Worm (Caenorhabditis elegans) whole organism, L4 larva: Measurements from ENCODE around the gene mrpl-11.

Experiments used
- F10B5.3 ChIP-seq: sonication (generic microtip); optimal IDR thresholded peaks from 2 replicates; lab custom pipeline; 2016; ENCODE audit warnings: mild to moderate bottlenecking, missing genetic modification characterization, missing compliant biosample characterization
- F44E2.7 ChIP-seq: fragments of 200-800 bp; sonication (Bioruptor generic); IDR thresholded peaks from 2 replicates; pipeline ENCODE4 v2.1.2; 2022; ENCODE audit warnings: missing genetic modification characterization, missing compliant biosample characterization
- R02D3.7 ChIP-seq: fragments of 150-350 bp; sonication (generic microtip); optimal IDR thresholded peaks from 3 replicates; lab custom pipeline; 2014; ENCODE audit warnings: missing biosample characterization, missing genetic modification characterization
- T20F7.1 ChIP-seq: fragments of 200-800 bp; sonication (Bioruptor generic); optimal IDR thresholded peaks from 2 replicates; lab custom pipeline; 2018; ENCODE audit warnings: mild to moderate bottlenecking, missing genetic modification characterization, missing compliant biosample characterization
- Y48G9A.11 ChIP-seq: fragments of 200-800 bp; sonication (Bioruptor generic); IDR thresholded peaks from 2 replicates; pipeline ENCODE4 v1.3.6; 2022; ENCODE audit warnings: missing genetic modification reagents, missing genetic modification characterization, missing compliant biosample characterization
- Y5F2A.4 ChIP-seq: fragments of 200-800 bp; sonication (Bioruptor generic); optimal IDR thresholded peaks from 2 replicates; lab custom pipeline; 2018; ENCODE audit warnings: mild to moderate bottlenecking, missing genetic modification characterization, missing compliant biosample characterization
- Y75B8A.6 ChIP-seq: fragments of 200-800 bp; sonication (Bioruptor generic); IDR thresholded peaks from 2 replicates; pipeline ENCODE4 v1.3.6; 2022; ENCODE audit warnings: missing genetic modification reagents, missing genetic modification characterization, missing compliant biosample characterization
- ZK546.5 ChIP-seq, 2 experiments: sonication (generic microtip); optimal IDR thresholded peaks; 2 replicates each; lab custom pipeline; 2017; ENCODE audit warnings: missing biosample characterization in 2 of 2, missing genetic modification characterization in 2 of 2
- ama-1 ChIP-seq: fragments of 150-350 bp; optimal IDR thresholded peaks from 2 replicates; lab custom pipeline; 2014; ENCODE audit warnings: inconsistent platforms, mixed read lengths
- arid-1 ChIP-seq: fragments of 200-800 bp; sonication (Bioruptor generic); conservative IDR thresholded peaks from 2 replicates; pipeline ENCODE4 v1.3.6; 2022; ENCODE audit warnings: missing genetic modification reagents, missing genetic modification characterization, missing compliant biosample characterization
- attf-4 ChIP-seq: sonication (generic microtip); optimal IDR thresholded peaks from 3 replicates; lab custom pipeline; 2017; ENCODE audit warnings: missing biosample characterization, missing genetic modification characterization
- ceh-20 ChIP-seq: fragments of 200-800 bp; sonication (Bioruptor generic); IDR thresholded peaks from 2 replicates; pipeline ENCODE4 v1.3.6; 2022; ENCODE audit warnings: missing genetic modification reagents, missing genetic modification characterization, missing compliant biosample characterization
- ceh-28 ChIP-seq: fragments of 150-350 bp; optimal IDR thresholded peaks from 2 replicates; lab custom pipeline; 2014; ENCODE audit warnings: missing biosample characterization, missing genetic modification reagents, missing genetic modification characterization
- ceh-32 ChIP-seq: sonication (generic microtip); optimal IDR thresholded peaks from 2 replicates; lab custom pipeline; 2016; ENCODE audit warnings: mild to moderate bottlenecking, missing genetic modification characterization, missing compliant biosample characterization; ENCODE audit not compliant: poor library complexity
- ceh-44 ChIP-seq: fragments of 200-800 bp; sonication (Bioruptor generic); IDR thresholded peaks from 2 replicates; pipeline ENCODE4 v1.3.6; 2022; ENCODE audit warnings: missing genetic modification reagents, missing genetic modification characterization, missing compliant biosample characterization
- ceh-82 ChIP-seq: sonication (generic microtip); optimal IDR thresholded peaks from 2 replicates; lab custom pipeline; 2017; ENCODE audit warnings: missing biosample characterization, missing genetic modification characterization
- ces-1 ChIP-seq: fragments of 150-350 bp; sonication (generic microtip); optimal IDR thresholded peaks from 4 replicates; lab custom pipeline; 2014; ENCODE audit warnings: missing biosample characterization, missing genetic modification reagents, missing genetic modification characterization
- cey-2 ChIP-seq: sonication (generic microtip); optimal IDR thresholded peaks from 3 replicates; lab custom pipeline; 2017; ENCODE audit warnings: missing genetic modification characterization, mild to moderate bottlenecking, missing compliant biosample characterization, antibody characterized with exemption, borderline replicate concordance; ENCODE audit not compliant: insufficient read depth
- daf-12 ChIP-seq: fragments of 150-350 bp; optimal IDR thresholded peaks from 2 replicates; lab custom pipeline; 2014; ENCODE audit warnings: missing biosample characterization, missing genetic modification reagents, missing genetic modification characterization
- daf-16 ChIP-seq, 3 experiments: sonication (generic microtip); optimal IDR thresholded peaks; 2 replicates each; lab custom pipeline; 2016 to 2017; ENCODE audit warnings: missing genetic modification characterization in 3 of 3, missing genetic modification reagents in 3 of 3, mild to moderate bottlenecking in 2 of 3, missing compliant biosample characterization in 2 of 3, missing biosample characterization in 1 of 3, moderate library complexity in 1 of 3
- daf-19 ChIP-seq: fragments of 200-800 bp; sonication (Bioruptor generic); conservative IDR thresholded peaks from 2 replicates; pipeline ENCODE4 v1.3.6; 2022; ENCODE audit warnings: missing genetic modification characterization, missing compliant biosample characterization
- dmd-6 ChIP-seq: fragments of 200-800 bp; sonication (Bioruptor generic); IDR thresholded peaks from 2 replicates; pipeline ENCODE4 v1.3.6; 2022; ENCODE audit warnings: missing genetic modification reagents, missing genetic modification characterization, missing compliant biosample characterization
- dpl-1 ChIP-seq: fragments of 150-350 bp; optimal IDR thresholded peaks from 2 replicates; lab custom pipeline; 2014; ENCODE audit warnings: missing biosample characterization, missing genetic modification reagents, missing genetic modification characterization
- dve-1 ChIP-seq: sonication (generic microtip); optimal IDR thresholded peaks from 2 replicates; lab custom pipeline; 2017; ENCODE audit warnings: antibody characterized with exemption, mild to moderate bottlenecking, missing genetic modification characterization, missing compliant biosample characterization; ENCODE audit not compliant: insufficient read depth
- egl-43 ChIP-seq: fragments of 200-800 bp; sonication (Bioruptor generic); IDR thresholded peaks from 2 replicates; pipeline ENCODE4 v1.3.6; 2022; ENCODE audit warnings: missing genetic modification reagents, missing genetic modification characterization, missing compliant biosample characterization
- fkh-10 ChIP-seq: fragments of 150-350 bp; optimal IDR thresholded peaks from 2 replicates; lab custom pipeline; 2014; ENCODE audit warnings: missing biosample characterization, missing genetic modification reagents, missing genetic modification characterization
- hlh-11 ChIP-seq: fragments of 200-800 bp; sonication (Bioruptor generic); optimal IDR thresholded peaks from 2 replicates; lab custom pipeline; 2018; ENCODE audit warnings: mild to moderate bottlenecking, missing genetic modification characterization, missing compliant biosample characterization
- hlh-30 ChIP-seq: sonication (generic microtip); optimal IDR thresholded peaks from 2 replicates; lab custom pipeline; 2017; ENCODE audit warnings: antibody characterized with exemption, mild to moderate bottlenecking, missing genetic modification characterization, missing compliant biosample characterization; ENCODE audit not compliant: insufficient read depth
- hmg-1.1 ChIP-seq: fragments of 200-800 bp; sonication (Bioruptor generic); IDR thresholded peaks from 2 replicates; pipeline ENCODE4 v1.3.6; 2022; ENCODE audit warnings: missing genetic modification reagents, missing genetic modification characterization, missing compliant biosample characterization
- lin-1 ChIP-seq: fragments of 200-800 bp; sonication (Bioruptor generic); IDR thresholded peaks from 2 replicates; pipeline ENCODE4 v1.3.6; 2022; ENCODE audit warnings: missing genetic modification reagents, missing genetic modification characterization, missing compliant biosample characterization
- lin-38 ChIP-seq: fragments of 200-800 bp; sonication (Bioruptor generic); IDR thresholded peaks from 2 replicates; pipeline ENCODE4 v1.3.6; 2022; ENCODE audit warnings: missing genetic modification reagents, missing genetic modification characterization, missing compliant biosample characterization
- lir-3 ChIP-seq: sonication (generic microtip); optimal IDR thresholded peaks from 2 replicates; lab custom pipeline; 2016; ENCODE audit warnings: mild to moderate bottlenecking, missing genetic modification characterization, missing compliant biosample characterization
- lsy-2 ChIP-seq, 2 experiments: fragments of 150-350 bp in 1 of 2; sonication (generic microtip) in 1 of 2; optimal IDR thresholded peaks; 2 replicates each; lab custom pipeline; 2014 to 2017; ENCODE audit warnings: missing biosample characterization in 2 of 2, missing genetic modification characterization in 2 of 2
- mdl-1 ChIP-seq, 2 experiments: fragments of 150-350 bp in 1 of 2; sonication (generic microtip) in 1 of 2; optimal IDR thresholded peaks; 2 replicates each; lab custom pipeline; 2014 to 2017; ENCODE audit warnings: missing biosample characterization in 2 of 2, missing genetic modification characterization in 2 of 2
- mes-2 ChIP-seq: sonication (generic microtip); optimal IDR thresholded peaks from 2 replicates; lab custom pipeline; 2016; ENCODE audit warnings: missing genotype, mild to moderate bottlenecking, missing genetic modification characterization, missing compliant biosample characterization; ENCODE audit not compliant: poor library complexity, severe bottlenecking
- nhr-10 ChIP-seq: fragments of 150-350 bp; optimal IDR thresholded peaks from 2 replicates; lab custom pipeline; 2014; ENCODE audit warnings: missing biosample characterization, missing genetic modification characterization
- nhr-25 ChIP-seq: sonication (generic microtip); optimal IDR thresholded peaks from 2 replicates; lab custom pipeline; 2017; ENCODE audit warnings: missing genetic modification characterization, mild to moderate bottlenecking, missing compliant biosample characterization, antibody characterized with exemption, moderate library complexity, borderline replicate concordance; ENCODE audit not compliant: insufficient read depth
- nhr-28 ChIP-seq: fragments of 150-350 bp; optimal IDR thresholded peaks from 2 replicates; lab custom pipeline; 2014; ENCODE audit warnings: missing biosample characterization, missing genetic modification characterization
- nhr-41 ChIP-seq: fragments of 200-800 bp; sonication (Bioruptor generic); IDR thresholded peaks from 2 replicates; pipeline ENCODE4 v1.3.6; 2022; ENCODE audit warnings: missing genetic modification reagents, missing genetic modification characterization, missing compliant biosample characterization
- nhr-42 ChIP-seq: fragments of 200-800 bp; sonication (Bioruptor generic); IDR thresholded peaks from 2 replicates; pipeline ENCODE4 v1.3.6; 2022; ENCODE audit warnings: missing genetic modification characterization, missing compliant biosample characterization
- php-3 ChIP-seq: fragments of 200-800 bp; sonication (Bioruptor generic); IDR thresholded peaks from 2 replicates; pipeline ENCODE4 v1.3.6; 2022; ENCODE audit warnings: missing genetic modification reagents, missing genetic modification characterization, missing compliant biosample characterization
- pqm-1 ChIP-seq: sonication (generic microtip); optimal IDR thresholded peaks from 2 replicates; lab custom pipeline; 2017; ENCODE audit warnings: missing biosample characterization, missing genetic modification characterization
- rbr-2 ChIP-seq: sonication (generic microtip); optimal IDR thresholded peaks from 2 replicates; lab custom pipeline; 2016; ENCODE audit warnings: missing genotype, missing genetic modification characterization, missing compliant biosample characterization
- snpc-4 ChIP-seq: fragments of 150-350 bp; optimal IDR thresholded peaks from 2 replicates; lab custom pipeline; 2014; ENCODE audit warnings: missing biosample characterization, missing genetic modification characterization
- tra-1 ChIP-seq: fragments of 200-800 bp; sonication (Bioruptor generic); IDR thresholded peaks from 2 replicates; pipeline ENCODE4 v1.3.6; 2022; ENCODE audit warnings: missing genetic modification reagents, missing genetic modification characterization, missing compliant biosample characterization
- unc-39 ChIP-seq: sonication (generic microtip); optimal IDR thresholded peaks from 2 replicates; lab custom pipeline; 2017; ENCODE audit warnings: missing biosample characterization, missing genetic modification characterization
- unc-62 ChIP-seq, 3 experiments: fragments of 150-350 bp in 1 of 3; sonication (generic microtip); optimal IDR thresholded peaks in 2 of 3; peaks in 1 of 3; 1 replicate in 1 of 3; 2 replicates in 2 of 3; lab custom pipeline; 2014 to 2017; ENCODE audit warnings: missing biosample characterization in 3 of 3, missing genetic modification characterization in 3 of 3, missing genetic modification reagents in 3 of 3, missing genotype in 1 of 3
- zag-1 ChIP-seq: fragments of 150-350 bp; optimal IDR thresholded peaks from 2 replicates; lab custom pipeline; 2014; ENCODE audit warnings: missing biosample characterization, missing genetic modification characterization
- zfp-2 ChIP-seq: sonication (generic microtip); optimal IDR thresholded peaks from 2 replicates; lab custom pipeline; 2016; ENCODE audit warnings: mild to moderate bottlenecking, missing genetic modification characterization, missing compliant biosample characterization

The mrpl-11 gene

DNA sequence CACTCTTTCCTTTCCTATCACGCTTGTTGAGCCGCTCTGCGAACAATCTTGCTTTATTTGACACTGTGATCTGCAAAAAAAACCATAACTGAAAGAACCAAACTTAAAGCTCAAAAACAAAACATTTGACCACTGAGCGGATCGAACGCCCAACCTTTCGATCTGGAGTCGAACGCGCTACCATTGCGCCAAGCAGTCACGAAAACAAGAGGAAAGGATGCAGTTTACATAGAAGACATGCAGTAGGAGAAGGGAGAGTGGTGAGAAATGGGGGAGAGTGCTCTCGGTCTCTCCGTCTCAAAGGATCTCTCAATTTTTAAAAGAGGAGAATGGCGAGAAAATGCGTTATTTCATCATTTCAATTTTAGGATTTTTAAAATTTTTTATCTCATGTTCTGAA, 39.1 kb upstream of the mrpl-11 start:
- peak; percentile 58 for TF ChIP-seq dve-1 (tag; lab: Kevin White, UChicago)
- no peak for TF ChIP-seq ces-1 (GFP tag; lab: Kevin White, UChicago)
- peak; percentile 90 for TF ChIP-seq arid-1
- peak; percentile 63 for TF ChIP-seq nhr-28 (tag; lab: Kevin White, UChicago)
- peak; percentile 72 for TF ChIP-seq daf-19 (GFP tag; lab: Robert Waterston, UW)
- TF ChIP-seq mdl-1 (tag; optimal IDR thresholded peaks at IDR 0.05; lab: Kevin White, UChicago): no peak
- peak; percentile 82 for TF ChIP-seq mes-2 (tag; lab: Kevin White, UChicago)
- peak; percentile 36 to 68 for TF ChIP-seq lsy-2 (tag; optimal IDR thresholded peaks at IDR 0.05; lab: Kevin White, UChicago)
- TF ChIP-seq ceh-32 (tag; lab: Kevin White, UChicago): no peak
- TF ChIP-seq F10B5.3 (tag; lab: Kevin White, UChicago): peak; percentile 3
- TF ChIP-seq hlh-30: peak; percentile 72
- peak; percentile 21 for TF ChIP-seq ama-1 (lab: Kevin White, UChicago)
- no peak for TF ChIP-seq unc-39 (tag; lab: Kevin White, UChicago)
- peak; percentile 41 for TF ChIP-seq Y5F2A.4 (GFP tag; lab: Kevin White, UChicago)
- TF ChIP-seq F44E2.7: peak; percentile 74; the same call in 1 of the 2 replicates
- TF ChIP-seq Y48G9A.11 (GFP tag; lab: Robert Waterston, UW): peak; percentile 81
- TF ChIP-seq php-3 (GFP tag; lab: Robert Waterston, UW): peak; percentile 72
- peak; percentile 87 for TF ChIP-seq nhr-42
- peak; percentile 73 for TF ChIP-seq T20F7.1
- peak; percentile 75 for TF ChIP-seq lir-3 (tag; lab: Kevin White, UChicago)
- TF ChIP-seq hlh-11 (tag; lab: Kevin White, UChicago): peak; percentile 46
- TF ChIP-seq cey-2 (tag; lab: Kevin White, UChicago): no peak
- TF ChIP-seq attf-4 (tag; lab: Kevin White, UChicago): no peak
- TF ChIP-seq rbr-2: peak; percentile 72
- peak; percentile 88 for TF ChIP-seq Y75B8A.6 (GFP tag; lab: Robert Waterston, UW)
- peak; percentile 87 for TF ChIP-seq nhr-41
- TF ChIP-seq daf-12 (tag; lab: Kevin White, UChicago): no peak
- TF ChIP-seq ceh-20 (GFP tag; lab: Robert Waterston, UW): peak; percentile 85
- no peak for TF ChIP-seq R02D3.7 (tag; lab: Kevin White, UChicago)
- TF ChIP-seq tra-1 (GFP tag; lab: Robert Waterston, UW): peak; percentile 87
- peak; percentile 53 for TF ChIP-seq dpl-1 (GFP tag; lab: Kevin White, UChicago)
- TF ChIP-seq zag-1 (tag; lab: Kevin White, UChicago): no peak
- TF ChIP-seq unc-62 (GFP tag; optimal IDR thresholded peaks at IDR 0.05 in 1 of 2; lab: Kevin White, UChicago): peak in 1 of 2 experiments; percentile 93
- no peak for TF ChIP-seq unc-62 (tag; optimal IDR thresholded peaks at IDR 0.05; lab: Kevin White, UChicago)
- peak; percentile 0 for TF ChIP-seq fkh-10
- no peak for TF ChIP-seq snpc-4
- peak; percentile 24 for TF ChIP-seq zfp-2 (tag; lab: Kevin White, UChicago)
- TF ChIP-seq hmg-1.1: peak; percentile 96
- TF ChIP-seq lin-1 (GFP tag; lab: Robert Waterston, UW): peak; percentile 92
- TF ChIP-seq daf-16 (GFP tag; optimal IDR thresholded peaks at IDR 0.05; lab: Kevin White, UChicago): peak; percentile 51 to 90
- TF ChIP-seq daf-16 (tag; optimal IDR thresholded peaks at IDR 0.05; lab: Kevin White, UChicago): peak; percentile 53
- no peak for TF ChIP-seq nhr-10
- TF ChIP-seq ZK546.5 (tag; optimal IDR thresholded peaks at IDR 0.05; lab: Kevin White, UChicago): no peak
- TF ChIP-seq ceh-82 (tag; lab: Kevin White, UChicago): no peak
- no peak for TF ChIP-seq pqm-1 (tag; lab: Kevin White, UChicago)
- TF ChIP-seq egl-43: peak; percentile 97
- TF ChIP-seq lin-38 (GFP tag; lab: Robert Waterston, UW): peak; percentile 84
- TF ChIP-seq dmd-6 (GFP tag; lab: Robert Waterston, UW): peak; percentile 47
- peak; percentile 74; the same call in 1 of the 2 replicates for TF ChIP-seq ceh-44
- no peak for TF ChIP-seq ceh-28 (tag; lab: Kevin White, UChicago)
- TF ChIP-seq nhr-25 (tag; lab: Kevin White, UChicago): no peak
